ENCODE assay signal across 5 fruit fly cellular contexts in the genomic region with DNA sequence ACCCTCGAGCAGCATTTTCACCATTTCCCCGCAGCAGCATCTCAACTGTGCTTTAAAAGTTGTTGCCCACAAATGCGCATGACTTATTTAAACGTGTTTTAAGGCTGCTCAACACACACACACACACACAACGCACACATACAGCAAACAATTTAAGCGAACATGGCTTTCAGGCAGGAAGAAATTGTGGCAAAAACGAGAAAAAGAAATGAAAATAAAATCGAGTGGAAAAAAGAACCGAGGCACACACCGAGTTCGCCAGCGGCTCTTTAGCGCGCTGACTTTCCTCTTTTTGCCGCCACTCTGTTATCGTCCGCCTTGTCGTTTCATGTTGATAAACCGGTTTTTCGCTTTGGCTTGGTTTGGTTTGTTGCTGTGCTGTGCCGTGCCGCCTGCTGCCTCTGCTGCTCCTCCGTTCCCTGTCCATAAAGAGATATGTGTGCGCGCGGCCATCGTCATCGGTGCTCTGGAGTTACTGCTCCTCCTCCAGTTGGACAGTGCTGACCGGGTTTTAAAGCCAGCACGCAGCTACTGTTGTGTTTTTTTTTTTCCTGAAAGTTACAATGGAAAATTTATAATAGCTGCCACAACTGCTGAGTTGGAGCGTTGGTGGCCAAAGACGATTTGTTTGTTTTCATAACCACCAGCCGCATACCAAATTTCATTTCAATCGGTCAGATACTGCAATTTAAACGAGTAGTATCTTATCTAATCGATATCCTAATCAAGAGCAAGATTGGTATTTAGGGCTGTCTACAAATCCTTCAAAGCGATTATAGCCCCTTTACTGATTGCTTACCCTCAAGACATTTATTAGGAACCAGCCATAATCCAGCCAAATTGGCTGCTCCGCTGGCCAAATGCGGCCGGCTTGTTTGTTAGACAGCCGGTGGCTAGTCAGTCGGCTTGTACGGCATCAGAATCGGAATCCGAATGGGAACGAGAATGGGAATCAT.
A peak's percentile ranks its signal among the peaks of the same experiment; 100 is the strongest.
TF ChIP-seq lines count a peak whose summit lies in the region.

No protein-coding gene starts in this region.

- no peak for TF ChIP-seq CTCF in whole organism, embryonic (GFP tag; optimal IDR thresholded peaks at IDR 0.05; lab: Kevin White, UChicago)

TF ChIP-seq in whole organism, adult, 20 proteins besides CTCF, POLR2A, EP300 and RAD21:
- peak; percentile 67 for TF ChIP-seq kay (GFP tag; lab: Kevin White, UChicago; ENCODE audit: borderline replicate concordance)
- peak; percentile 15 for TF ChIP-seq ovo (GFP tag; optimal IDR thresholded peaks at IDR 0.05; lab: Kevin White, UChicago)
- TF ChIP-seq CG12768 (GFP tag; optimal IDR thresholded peaks at IDR 0.05; lab: Kevin White, UChicago) = peak; percentile 21
- no peak for TF ChIP-seq cic (GFP tag; optimal IDR thresholded peaks at IDR 0.05; lab: Kevin White, UChicago)
- no peak for TF ChIP-seq CG7045 (GFP tag; optimal IDR thresholded peaks at IDR 0.05; lab: Kevin White, UChicago)
TF ChIP-seq in whole organism, adult: peak in this region for 3.

TF ChIP-seq in whole organism, embryonic, 481 proteins besides CTCF, POLR2A, EP300 and RAD21 (continues in another document):
- peak; percentile 9; the same call in 1 of the 2 replicates for TF ChIP-seq bbx (GFP tag; IDR thresholded peaks at IDR 0.05; lab: Robert Waterston, UW; ENCODE audit: partially characterized antibody)
- no peak for TF ChIP-seq CG13296 (GFP tag; optimal IDR thresholded peaks at IDR 0.05; lab: Kevin White, UChicago)
- TF ChIP-seq CG2120 (GFP tag; optimal IDR thresholded peaks at IDR 0.05; lab: Kevin White, UChicago) = peak; percentile 59
- TF ChIP-seq CG2678 (tag; optimal IDR thresholded peaks at IDR 0.05; lab: Kevin White, UChicago) = peak; percentile 20
- peak; percentile 64; the same call in 2 of the 4 replicates for TF ChIP-seq chinmo (GFP tag; IDR thresholded peaks at IDR 0.05; lab: Robert Waterston, UW; ENCODE audit: partially characterized antibody)
- TF ChIP-seq CG8924 (tag; optimal IDR thresholded peaks at IDR 0.05; lab: Kevin White, UChicago) = no peak
- no peak for TF ChIP-seq org-1 (GFP tag; optimal IDR thresholded peaks at IDR 0.05; lab: Kevin White, UChicago)
- 0 out of 2 replicates have a peak, but pooled peaks have one; percentile 14 for TF ChIP-seq CG32767 (GFP tag; IDR thresholded peaks at IDR 0.05; lab: Robert Waterston, UW)
- TF ChIP-seq CHES-1-like (GFP tag; optimal IDR thresholded peaks at IDR 0.05; lab: Kevin White, UChicago) = peak; percentile 27
- peak; percentile 10 for TF ChIP-seq Lpt (GFP tag; optimal IDR thresholded peaks at IDR 0.05; lab: Kevin White, UChicago)
- 0 out of 2 replicates have a peak, but pooled peaks have one; percentile 15 for TF ChIP-seq CG3847 (GFP tag; IDR thresholded peaks at IDR 0.05; lab: Robert Waterston, UW)
- no peak for TF ChIP-seq fd64A (GFP tag; optimal IDR thresholded peaks at IDR 0.05; lab: Kevin White, UChicago)
- TF ChIP-seq CG16779 (GFP tag; IDR thresholded peaks at IDR 0.05; lab: Robert Waterston, UW) = no peak
- no peak for TF ChIP-seq CG7839 (tag; optimal IDR thresholded peaks at IDR 0.05; lab: Kevin White, UChicago)
- peak; percentile 22 for TF ChIP-seq gem (tag; optimal IDR thresholded peaks at IDR 0.05; lab: Kevin White, UChicago)
- TF ChIP-seq CG8290 (GFP tag; optimal IDR thresholded peaks at IDR 0.05; lab: Kevin White, UChicago) = no peak
- peak in 1 of 2 experiments; percentile 35 for TF ChIP-seq CG8290 (tag; optimal IDR thresholded peaks at IDR 0.05; lab: Kevin White, UChicago)

TF ChIP-seq in whole organism, prepupa, 60 proteins besides CTCF, POLR2A, EP300 and RAD21 (continues in another document):
- TF ChIP-seq CG6163 (GFP tag; IDR thresholded peaks at IDR 0.05; lab: Robert Waterston, UW) = peak; percentile 50; the same call in 1 of the 3 replicates
- peak; percentile 21 for TF ChIP-seq fkh (GFP tag; optimal IDR thresholded peaks at IDR 0.05; lab: Kevin White, UChicago)
- no peak for TF ChIP-seq CG4318 (GFP tag; optimal IDR thresholded peaks at IDR 0.05; lab: Kevin White, UChicago)
- no peak for TF ChIP-seq lz (GFP tag; optimal IDR thresholded peaks at IDR 0.05; lab: Kevin White, UChicago)
- TF ChIP-seq dsx (GFP tag; optimal IDR thresholded peaks at IDR 0.05; lab: Kevin White, UChicago; ENCODE audit: poor library complexity, severe bottlenecking) = peak; percentile 61
- TF ChIP-seq OdsH (GFP tag; optimal IDR thresholded peaks at IDR 0.05; lab: Kevin White, UChicago) = peak; percentile 6
- no peak for TF ChIP-seq CG7368 (GFP tag; optimal IDR thresholded peaks at IDR 0.05; lab: Kevin White, UChicago)
- TF ChIP-seq Ets21C (GFP tag; optimal IDR thresholded peaks at IDR 0.05; lab: Kevin White, UChicago) = no peak
- TF ChIP-seq CG11294 (GFP tag; IDR thresholded peaks at IDR 0.05; lab: Robert Waterston, UW) = no peak
- no peak for TF ChIP-seq Met (GFP tag; optimal IDR thresholded peaks at IDR 0.05; lab: Kevin White, UChicago)
- TF ChIP-seq esn (GFP tag; optimal IDR thresholded peaks at IDR 0.05; lab: Kevin White, UChicago) = peak; percentile 11
- TF ChIP-seq CG6276 (GFP tag; optimal IDR thresholded peaks at IDR 0.05; lab: Kevin White, UChicago) = peak; percentile 57
- no peak for TF ChIP-seq CG3919 (GFP tag; optimal IDR thresholded peaks at IDR 0.05; lab: Kevin White, UChicago)
- peak; percentile 17 for TF ChIP-seq Eip75B (GFP tag; optimal IDR thresholded peaks at IDR 0.05; lab: Kevin White, UChicago)
- peak; percentile 23 for TF ChIP-seq CG9139 (GFP tag; optimal IDR thresholded peaks at IDR 0.05; lab: Kevin White, UChicago)
- peak; percentile 22 for TF ChIP-seq CG32006 (GFP tag; optimal IDR thresholded peaks at IDR 0.05; lab: Kevin White, UChicago)
- TF ChIP-seq CG1621 (tag; optimal IDR thresholded peaks at IDR 0.05; lab: Kevin White, UChicago) = peak; percentile 4
- TF ChIP-seq Eip78C (GFP tag; lab: Kevin White, UChicago) = peak; percentile 84
- peak; percentile 46 for TF ChIP-seq CG16779 (tag; optimal IDR thresholded peaks at IDR 0.05; lab: Kevin White, UChicago)

TF ChIP-seq in whole organism, pupa, 21 proteins besides CTCF, POLR2A, EP300 and RAD21 (continues in another document):
- peak; percentile 85 for TF ChIP-seq EcR (GFP tag; optimal IDR thresholded peaks at IDR 0.05; lab: Kevin White, UChicago)
- peak; percentile 94 for TF ChIP-seq CG13204 (GFP tag; optimal IDR thresholded peaks at IDR 0.05; lab: Kevin White, UChicago)
- no peak for TF ChIP-seq Snoo (tag; optimal IDR thresholded peaks at IDR 0.05; lab: Kevin White, UChicago)
- peak; percentile 71 for TF ChIP-seq gl (tag; optimal IDR thresholded peaks at IDR 0.05; lab: Kevin White, UChicago)
- peak; percentile 38; the same call in 1 of the 2 replicates for TF ChIP-seq CG32121 (GFP tag; IDR thresholded peaks at IDR 0.05; lab: Robert Waterston, UW)
- TF ChIP-seq CG12605 (GFP tag; IDR thresholded peaks at IDR 0.05; lab: Robert Waterston, UW) = peak; percentile 47; the same call in 1 of the 2 replicates
- TF ChIP-seq CG17806 (tag; optimal IDR thresholded peaks at IDR 0.05; lab: Kevin White, UChicago) = no peak
- no peak for TF ChIP-seq CG15710 (tag; optimal IDR thresholded peaks at IDR 0.05; lab: Kevin White, UChicago)
- no peak for TF ChIP-seq CG10348 (GFP tag; IDR thresholded peaks at IDR 0.05; lab: Robert Waterston, UW)
- no peak for TF ChIP-seq fd96Ca (GFP tag; IDR thresholded peaks at IDR 0.05; lab: Robert Waterston, UW)
- TF ChIP-seq rn (GFP tag; IDR thresholded peaks at IDR 0.05; lab: Robert Waterston, UW) = no peak
- peak; percentile 5 for TF ChIP-seq CG8159 (tag; optimal IDR thresholded peaks at IDR 0.05; lab: Kevin White, UChicago)
- 0 out of 2 replicates have a peak, but pooled peaks have one; percentile 17 for TF ChIP-seq Ets98B (GFP tag; IDR thresholded peaks at IDR 0.05; lab: Robert Waterston, UW)
- no peak for TF ChIP-seq Pif1B (GFP tag; optimal IDR thresholded peaks at IDR 0.05; lab: Kevin White, UChicago)
- peak; percentile 1 for TF ChIP-seq CG34367 (tag; optimal IDR thresholded peaks at IDR 0.05; lab: Kevin White, UChicago)
- no peak for TF ChIP-seq CG9948 (tag; optimal IDR thresholded peaks at IDR 0.05; lab: Kevin White, UChicago)
- peak; percentile 2 for TF ChIP-seq CG8301 (tag; optimal IDR thresholded peaks at IDR 0.05; lab: Kevin White, UChicago)
- peak; percentile 67; the same call in 2 of the 3 replicates for TF ChIP-seq CG4496 (GFP tag; IDR thresholded peaks at IDR 0.05; lab: Robert Waterston, UW)
- TF ChIP-seq Pif1A (GFP tag; optimal IDR thresholded peaks at IDR 0.05; lab: Kevin White, UChicago) = no peak
- no peak for TF ChIP-seq D1 (tag; optimal IDR thresholded peaks at IDR 0.05; lab: Kevin White, UChicago)

TF ChIP-seq in whole organism, wandering third instar larva, 38 proteins besides CTCF, POLR2A, EP300 and RAD21 (continues in another document):
- TF ChIP-seq dl (GFP tag; optimal IDR thresholded peaks at IDR 0.05; lab: Kevin White, UChicago; ENCODE audit: insufficient read depth in 1 of 2, partially characterized antibody in 2 of 2) (peak; percentile 60 to 71), Dif (GFP tag; optimal IDR thresholded peaks at IDR 0.05; lab: Kevin White, UChicago; ENCODE audit: partially characterized antibody) (peak; percentile 68), dsf (GFP tag; optimal IDR thresholded peaks at IDR 0.05; lab: Kevin White, UChicago; ENCODE audit: borderline replicate concordance) (no peak), jim (GFP tag; optimal IDR thresholded peaks at IDR 0.05; lab: Kevin White, UChicago) (peak; percentile 21), ey (GFP tag; optimal IDR thresholded peaks at IDR 0.05; lab: Kevin White, UChicago) (peak; percentile 21), sage (GFP tag; optimal IDR thresholded peaks at IDR 0.05; lab: Kevin White, UChicago) (peak; percentile 46), psq (GFP tag; optimal IDR thresholded peaks at IDR 0.05; lab: Kevin White, UChicago) (peak; percentile 69), Mio (GFP tag; optimal IDR thresholded peaks at IDR 0.05; lab: Kevin White, UChicago) (no peak), Hr83 (GFP tag; optimal IDR thresholded peaks at IDR 0.05; lab: Kevin White, UChicago; ENCODE audit: poor library complexity, severe bottlenecking) (peak; percentile 65), lola (GFP tag; optimal IDR thresholded peaks at IDR 0.05; lab: Kevin White, UChicago) (no peak), rgr (GFP tag; optimal IDR thresholded peaks at IDR 0.05; lab: Kevin White, UChicago) (no peak), Myc (optimal IDR thresholded peaks at IDR 0.05; lab: Kevin White, UChicago) (peak; percentile 96), Vsx2 (GFP tag; optimal IDR thresholded peaks at IDR 0.05; lab: Kevin White, UChicago; ENCODE audit: partially characterized antibody) (no peak), pan (optimal IDR thresholded peaks at IDR 0.05; lab: Kevin White, UChicago) (no peak), fru (GFP tag; optimal IDR thresholded peaks at IDR 0.05; lab: Kevin White, UChicago) (peak; percentile 62), Rel (GFP tag; optimal IDR thresholded peaks at IDR 0.05; lab: Kevin White, UChicago) (peak; percentile 87), Rel (tag; optimal IDR thresholded peaks at IDR 0.05; lab: Kevin White, UChicago) (peak; percentile 73), Abd-B (GFP tag; optimal IDR thresholded peaks at IDR 0.05; lab: Kevin White, UChicago) (no peak), CrebA (GFP tag; optimal IDR thresholded peaks at IDR 0.05; lab: Kevin White, UChicago; ENCODE audit: borderline replicate concordance) (no peak), CG32264 (GFP tag; optimal IDR thresholded peaks at IDR 0.05; lab: Kevin White, UChicago) (peak; percentile 9), HLH106 (tag; optimal IDR thresholded peaks at IDR 0.05; lab: Kevin White, UChicago) (peak; percentile 4)
